Worm (Caenorhabditis elegans): ENCODE data around the gene F55G11.7.

The F55G11.7 gene

ce11 chrIV:12920553-12920952 is 39.7 kb upstream of the F55G11.7 start:
- TF ChIP-seq T23F11.4 (GFP tag; optimal IDR thresholded peaks at IDR 0.05), result no peak
- TF ChIP-seq sox-4 (tag; optimal IDR thresholded peaks at IDR 0.05), result no peak
- no peak for TF ChIP-seq nhr-232 (tag; optimal IDR thresholded peaks at IDR 0.05)
- no peak for TF ChIP-seq ceh-45 (GFP tag; IDR thresholded peaks at IDR 0.05)
- no peak for TF ChIP-seq ceh-6 (GFP tag; optimal IDR thresholded peaks at IDR 0.05)
- TF ChIP-seq pax-1 (tag; optimal IDR thresholded peaks at IDR 0.05), result no peak
- no peak for TF ChIP-seq unc-3 (GFP tag; conservative IDR thresholded peaks at IDR 0.05)
- TF ChIP-seq unc-3 (tag; optimal IDR thresholded peaks at IDR 0.05), result no peak
- TF ChIP-seq madf-2 (tag; optimal IDR thresholded peaks at IDR 0.05), result no peak
- TF ChIP-seq hlh-6 (tag; optimal IDR thresholded peaks at IDR 0.05), result no peak
- TF ChIP-seq ttx-3 (tag; optimal IDR thresholded peaks at IDR 0.05), result no peak
- TF ChIP-seq unc-55 (GFP tag; optimal IDR thresholded peaks at IDR 0.05), result no peak
- no peak for TF ChIP-seq ceh-18 (tag; optimal IDR thresholded peaks at IDR 0.05)
- no peak for TF ChIP-seq ets-4 (tag; optimal IDR thresholded peaks at IDR 0.05)

ce11 chrIV:12921027-12921426 is 39.2 kb upstream of the F55G11.7 start, which contains the start of gene C32H11.4:
Gene C32H11.4 (plus strand): TSS chrIV:12921264.
- TF ChIP-seq hlh-8 (tag; optimal IDR thresholded peaks at IDR 0.05) (no peak), pax-1 (tag; optimal IDR thresholded peaks at IDR 0.05) (no peak)

- TF ChIP-seq hlh-13 (GFP tag; optimal IDR thresholded peaks at IDR 0.05), result no peak
- no peak for TF ChIP-seq unc-3 (GFP tag; conservative IDR thresholded peaks at IDR 0.05)
- no peak for TF ChIP-seq unc-3 (tag; optimal IDR thresholded peaks at IDR 0.05)
- no peak for TF ChIP-seq lim-6 (tag; optimal IDR thresholded peaks at IDR 0.05)
- no peak for TF ChIP-seq unc-86 (tag; optimal IDR thresholded peaks at IDR 0.05)
- TF ChIP-seq ceh-18 (tag; optimal IDR thresholded peaks at IDR 0.05), result no peak
- TF ChIP-seq npax-4 (tag; optimal IDR thresholded peaks at IDR 0.05), result no peak
- no peak for TF ChIP-seq hlh-6 (tag; optimal IDR thresholded peaks at IDR 0.05)
- no peak for TF ChIP-seq pha-2 (tag; optimal IDR thresholded peaks at IDR 0.05)
- no peak for TF ChIP-seq tbx-7 (tag; optimal IDR thresholded peaks at IDR 0.05)
- no peak for TF ChIP-seq pqm-1 (tag; optimal IDR thresholded peaks at IDR 0.05)
- TF ChIP-seq ceh-14 (tag; optimal IDR thresholded peaks at IDR 0.05), result no peak
- no peak for TF ChIP-seq T23F11.4 (GFP tag; optimal IDR thresholded peaks at IDR 0.05)
- no peak for TF ChIP-seq che-1 (tag; optimal IDR thresholded peaks at IDR 0.05)
- no peak for TF ChIP-seq fkh-6 (tag; optimal IDR thresholded peaks at IDR 0.05)
- TF ChIP-seq elt-2 (tag; optimal IDR thresholded peaks at IDR 0.05), result no peak
- TF ChIP-seq odd-2 (tag; optimal IDR thresholded peaks at IDR 0.05), result no peak
- no peak for TF ChIP-seq tbx-2 (tag; optimal IDR thresholded peaks at IDR 0.05)
- no peak for TF ChIP-seq eyg-1 (tag; optimal IDR thresholded peaks at IDR 0.05)
Measured at ce11 chrIV:12924332-12924731, 35.9 kb upstream of the F55G11.7 start, which contains the start of gene srlf-4. Gene srlf-4 (minus strand): TSS chrIV:12924432.

- TF ChIP-seq ttx-3 (tag; optimal IDR thresholded peaks at IDR 0.05) (no peak), npax-4 (tag; optimal IDR thresholded peaks at IDR 0.05) (no peak), eyg-1 (tag; optimal IDR thresholded peaks at IDR 0.05) (no peak), C08G9.2 (tag; optimal IDR thresholded peaks at IDR 0.05) (no peak), ceh-22 (tag; optimal IDR thresholded peaks at IDR 0.05) (no peak), sdc-2 (tag; optimal IDR thresholded peaks at IDR 0.05) (no peak), che-1 (tag; optimal IDR thresholded peaks at IDR 0.05) (no peak), K02D7.2 (tag; optimal IDR thresholded peaks at IDR 0.05) (no peak), ceh-24 (tag; optimal IDR thresholded peaks at IDR 0.05) (no peak)
Measured at ce11 chrIV:12926639-12927038, 33.6 kb upstream of the F55G11.7 start, which contains the start of gene srlf-5. Gene srlf-5 (minus strand): TSS chrIV:12926739.

- TF ChIP-seq elt-2 (tag; optimal IDR thresholded peaks at IDR 0.05) (peak; percentile 70), fkh-6 (tag; optimal IDR thresholded peaks at IDR 0.05) (no peak)
Measured at ce11 chrIV:12936221-12936776, 23.9 kb upstream of the F55G11.7 start, which contains the start of the genes cld-1 and dod-21. Gene cld-1 (minus strand): TSS chrIV:12936271. Gene dod-21 (plus strand): TSS chrIV:12936738.

Measured in whole organism, late embryonic.